Worm (Caenorhabditis elegans) whole organism, L1 larva: ENCODE results near the gene srv-22.

ENCODE experiments used
- blmp-1 ChIP-seq: fragments of 150-350 bp; optimal IDR thresholded peaks from 2 replicates; lab custom pipeline; 2014; ENCODE audit warnings: missing biosample characterization, missing genetic modification characterization
- egl-27 ChIP-seq, 2 experiments: fragments of 150-350 bp in 1 of 2; sonication (generic microtip); optimal IDR thresholded peaks; 3 replicates each; lab custom pipeline; 2017 to 2018; ENCODE audit warnings: missing biosample characterization in 2 of 2, missing genetic modification characterization in 2 of 2, missing genetic modification reagents in 2 of 2

ce11 chrIV:5873825-5874224, 5.9 kb downstream of the srv-22 start, which contains the start of gene srv-19:
- TF ChIP-seq blmp-1 (tag; lab: Kevin White, UChicago) (no peak), egl-27 (tag; optimal IDR thresholded peaks at IDR 0.05; lab: Kevin White, UChicago) (no peak)
